Worm (Caenorhabditis elegans): ENCODE results near the gene plx-2.

plx-2 gene

ce11 chrII:14380778-14381177, 43.9 kb downstream of the plx-2 start:
- TF ChIP-seq nhr-12 (tag; optimal IDR thresholded peaks at IDR 0.05) (no peak), nhr-85 (tag) (peak; percentile 50), fkh-4 (tag; optimal IDR thresholded peaks at IDR 0.05; ENCODE audit: borderline replicate concordance) (no peak)

ce11 chrII:14377796-14378195, 46.9 kb downstream of the plx-2 start, which contains the start of gene acr-20:
TSS of gene acr-20 (minus strand) at chrII:14377896.
- TF ChIP-seq ceh-88 (GFP tag; IDR thresholded peaks at IDR 0.05) (no peak), sptf-1 (tag; optimal IDR thresholded peaks at IDR 0.05) (no peak), elt-2 (tag; optimal IDR thresholded peaks at IDR 0.05) (no peak), ztf-4 (tag; optimal IDR thresholded peaks at IDR 0.05) (no peak), nhr-11 (tag; optimal IDR thresholded peaks at IDR 0.05) (no peak), egl-13 (tag; optimal IDR thresholded peaks at IDR 0.05) (no peak)

- TF ChIP-seq ces-1 (GFP tag; optimal IDR thresholded peaks at IDR 0.05) (no peak), tlp-1 (tag; optimal IDR thresholded peaks at IDR 0.05) (no peak), nhr-71 (tag; optimal IDR thresholded peaks at IDR 0.05) (no peak), irx-1 (tag; optimal IDR thresholded peaks at IDR 0.05) (no peak), dpl-1 (GFP tag; optimal IDR thresholded peaks at IDR 0.05) (no peak), isw-1 (GFP tag; IDR thresholded peaks at IDR 0.05) (no peak), vab-15 (tag; optimal IDR thresholded peaks at IDR 0.05) (no peak), efl-3 (GFP tag; optimal IDR thresholded peaks at IDR 0.05) (no peak), Y116A8C.19 (tag; optimal IDR thresholded peaks at IDR 0.05; ENCODE audit: borderline replicate concordance) (no peak), nhr-12 (tag; optimal IDR thresholded peaks at IDR 0.05) (no peak), dsc-1 (tag; optimal IDR thresholded peaks at IDR 0.05) (no peak), F16B12.6 (tag; optimal IDR thresholded peaks at IDR 0.05) (no peak), lin-13 (GFP tag; optimal IDR thresholded peaks at IDR 0.05) (no peak), zip-4 (GFP tag; optimal IDR thresholded peaks at IDR 0.05) (no peak), nhr-20 (tag; optimal IDR thresholded peaks at IDR 0.05) (no peak), mep-1 (tag; optimal IDR thresholded peaks at IDR 0.05) (no peak), alr-1 (tag; optimal IDR thresholded peaks at IDR 0.05; ENCODE audit: borderline replicate concordance) (no peak), ceh-88 (GFP tag; IDR thresholded peaks at IDR 0.05) (no peak)
These were observed 50.1 kb downstream of the plx-2 start for ce11 chrII:14374594-14374993.

Data from whole organism, L1 larva.